Worm (Caenorhabditis elegans) whole organism, L1 larva: Measurements from ENCODE around the gene T27A10.2.

ENCODE experiments used
- alr-1 ChIP-seq: fragments of 200-800 bp; sonication (Bioruptor generic); optimal IDR thresholded peaks from 2 replicates; lab custom pipeline; 2018; ENCODE audit warnings: borderline replicate concordance, mild to moderate bottlenecking, missing genetic modification characterization, missing compliant biosample characterization
- ama-1 ChIP-seq: fragments of 150-350 bp; optimal IDR thresholded peaks from 2 replicates; lab custom pipeline; 2014
- ceh-82 ChIP-seq, 3 experiments: fragments of 150-350 bp in 1 of 3; sonication (generic microtip) in 2 of 3; optimal IDR thresholded peaks; 2 replicates each; lab custom pipeline; 2014 to 2017; ENCODE audit warnings: missing biosample characterization in 3 of 3, missing genetic modification characterization in 3 of 3
- dpl-1 ChIP-seq, 3 experiments: fragments of 150-350 bp in 2 of 3; sonication (generic microtip) in 1 of 3; optimal IDR thresholded peaks; 2 replicates each; lab custom pipeline; 2014 to 2017; ENCODE audit warnings: missing biosample characterization in 3 of 3, missing genetic modification characterization in 3 of 3, missing genetic modification reagents in 3 of 3
- fos-1 ChIP-seq: fragments of 150-350 bp; optimal IDR thresholded peaks from 2 replicates; lab custom pipeline; 2014; ENCODE audit warnings: missing biosample characterization, missing genetic modification characterization
- jun-1 ChIP-seq: fragments of 150-350 bp; optimal IDR thresholded peaks from 2 replicates; lab custom pipeline; 2014; ENCODE audit warnings: missing biosample characterization, missing genetic modification reagents, missing genetic modification characterization
- mdl-1 ChIP-seq, 2 experiments: fragments of 150-350 bp; optimal IDR thresholded peaks; 2 replicates each; lab custom pipeline; 2014 to 2017; ENCODE audit warnings: missing biosample characterization in 2 of 2, missing genetic modification characterization in 2 of 2, inconsistent platforms in 1 of 2
- mef-2 ChIP-seq: fragments of 150-350 bp; optimal IDR thresholded peaks from 2 replicates; lab custom pipeline; 2014; ENCODE audit warnings: missing biosample characterization, missing genetic modification characterization
- nhr-76 ChIP-seq: sonication (generic microtip); optimal IDR thresholded peaks from 2 replicates; lab custom pipeline; 2017; ENCODE audit warnings: missing biosample characterization, missing genetic modification characterization
- snpc-4 ChIP-seq: fragments of 150-350 bp; optimal IDR thresholded peaks from 2 replicates; lab custom pipeline; 2014; ENCODE audit warnings: missing biosample characterization, missing genetic modification characterization
- ztf-11 ChIP-seq, 2 experiments: sonication (generic microtip); optimal IDR thresholded peaks; 2 replicates each; lab custom pipeline; 2016 to 2017; ENCODE audit warnings: missing genetic modification characterization in 2 of 2, missing biosample characterization in 1 of 2, missing compliant biosample characterization in 1 of 2

DNA sequence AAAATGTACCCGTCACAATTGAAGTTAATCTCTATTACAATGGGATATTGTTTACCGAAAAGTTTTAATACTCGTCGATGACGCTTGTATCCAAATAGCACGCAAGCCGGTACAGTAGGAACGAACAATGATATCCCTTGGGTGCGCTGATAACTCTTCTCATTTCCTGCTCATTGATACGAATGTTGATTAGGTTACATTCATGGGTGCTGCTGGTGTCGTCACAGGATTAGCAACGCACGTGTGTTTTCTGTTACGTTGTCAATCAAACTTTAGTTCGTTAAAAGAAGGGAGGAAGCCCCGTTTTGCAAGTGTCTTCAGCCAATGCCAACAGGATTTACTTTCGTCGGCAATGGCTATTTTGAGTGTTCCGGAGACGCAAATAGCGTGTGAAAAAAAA lies 2.3 kb upstream of the T27A10.2 start:
- TF ChIP-seq jun-1 (tag; lab: Kevin White, UChicago) (no peak), fos-1 (tag; lab: Kevin White, UChicago) (no peak), mdl-1 (tag; optimal IDR thresholded peaks at IDR 0.05; lab: Kevin White, UChicago) (no peak), dpl-1 (GFP tag; optimal IDR thresholded peaks at IDR 0.05; lab: Kevin White, UChicago) (no peak), ama-1 (no peak), snpc-4 (tag; lab: Kevin White, UChicago) (no peak), mef-2 (no peak), alr-1 (tag; lab: Kevin White, UChicago) (no peak), ceh-82 (tag; optimal IDR thresholded peaks at IDR 0.05; lab: Kevin White, UChicago) (no peak), ztf-11 (tag; optimal IDR thresholded peaks at IDR 0.05; lab: Kevin White, UChicago) (no peak), nhr-76 (tag; lab: Kevin White, UChicago) (no peak)
